Worm (Caenorhabditis elegans) whole organism, L2 larva: ENCODE measurements around the gene F32D8.8.

ENCODE experiments used
- C34F6.9 ChIP-seq: fragments of 150-350 bp; optimal IDR thresholded peaks from 2 replicates; lab custom pipeline; 2014; ENCODE audit warnings: missing biosample characterization, missing genetic modification characterization
- F13H6.1 ChIP-seq: sonication (generic microtip); optimal IDR thresholded peaks from 2 replicates; lab custom pipeline; 2016; ENCODE audit warnings: missing genetic modification characterization, missing compliant biosample characterization
- R02D3.7 ChIP-seq: fragments of 150-350 bp; optimal IDR thresholded peaks from 2 replicates; lab custom pipeline; 2014; ENCODE audit warnings: missing biosample characterization, missing genetic modification characterization
- Y55F3AM.14 ChIP-seq: fragments of 200-800 bp; sonication (Bioruptor generic); optimal IDR thresholded peaks from 2 replicates; lab custom pipeline; 2018; ENCODE audit warnings: mild to moderate bottlenecking, missing genetic modification characterization, missing compliant biosample characterization
- ZK546.5 ChIP-seq: sonication (generic microtip); optimal IDR thresholded peaks from 2 replicates; lab custom pipeline; 2017; ENCODE audit warnings: missing biosample characterization, missing genetic modification characterization
- alr-1 ChIP-seq: fragments of 150-350 bp; optimal IDR thresholded peaks from 2 replicates; lab custom pipeline; 2014; ENCODE audit warnings: missing biosample characterization, missing genetic modification characterization
- aly-2 ChIP-seq: fragments of 150-350 bp; optimal IDR thresholded peaks from 2 replicates; lab custom pipeline; 2014; ENCODE audit warnings: missing biosample characterization, missing genetic modification characterization
- blmp-1 ChIP-seq: sonication (generic microtip); optimal IDR thresholded peaks from 2 replicates; lab custom pipeline; 2017; ENCODE audit warnings: missing genetic modification characterization, mild to moderate bottlenecking, missing compliant biosample characterization, antibody characterized with exemption, moderate library complexity; ENCODE audit not compliant: insufficient read depth
- ceh-16 ChIP-seq: fragments of 150-350 bp; optimal IDR thresholded peaks from 2 replicates; lab custom pipeline; 2014; ENCODE audit warnings: missing biosample characterization, missing genetic modification characterization
- ceh-82 ChIP-seq: fragments of 150-350 bp; optimal IDR thresholded peaks from 2 replicates; lab custom pipeline; 2014; ENCODE audit warnings: missing biosample characterization, missing genetic modification characterization
- crh-2 ChIP-seq: sonication (generic microtip); optimal IDR thresholded peaks from 2 replicates; lab custom pipeline; 2017; ENCODE audit warnings: missing biosample characterization, missing genetic modification characterization
- dmd-4 ChIP-seq: sonication (generic microtip); optimal IDR thresholded peaks from 2 replicates; lab custom pipeline; 2017; ENCODE audit warnings: missing biosample characterization, missing genetic modification characterization
- egl-27 ChIP-seq: sonication (generic microtip); optimal IDR thresholded peaks from 3 replicates; lab custom pipeline; 2017; ENCODE audit warnings: missing biosample characterization, missing genetic modification reagents, missing genetic modification characterization
- elt-1 ChIP-seq: fragments of 150-350 bp; optimal IDR thresholded peaks from 2 replicates; lab custom pipeline; 2014; ENCODE audit warnings: missing biosample characterization, missing genetic modification characterization
- elt-3 ChIP-seq: sonication (generic microtip); optimal IDR thresholded peaks from 2 replicates; lab custom pipeline; 2017; ENCODE audit warnings: missing biosample characterization, missing genetic modification characterization
- fos-1 ChIP-seq: fragments of 150-350 bp; optimal IDR thresholded peaks from 2 replicates; lab custom pipeline; 2014; ENCODE audit warnings: missing biosample characterization, missing genetic modification characterization
- gmeb-1 ChIP-seq: fragments of 150-350 bp; optimal IDR thresholded peaks from 2 replicates; lab custom pipeline; 2014; ENCODE audit warnings: missing biosample characterization, missing genetic modification characterization
- lin-11 ChIP-seq: fragments of 150-350 bp; sonication (generic microtip); optimal IDR thresholded peaks from 2 replicates; lab custom pipeline; 2014; ENCODE audit warnings: missing biosample characterization, missing genetic modification characterization, inconsistent platforms, mixed read lengths
- lin-13 ChIP-seq: fragments of 150-350 bp; optimal IDR thresholded peaks from 2 replicates; lab custom pipeline; 2014; ENCODE audit warnings: missing biosample characterization, missing genetic modification reagents, missing genetic modification characterization
- lin-39 ChIP-seq: fragments of 150-350 bp; optimal IDR thresholded peaks from 2 replicates; lab custom pipeline; 2014; ENCODE audit warnings: missing biosample characterization, missing genetic modification reagents, missing genetic modification characterization
- lsy-2 ChIP-seq, 2 experiments: fragments of 150-350 bp in 1 of 2; sonication (generic microtip) in 1 of 2; optimal IDR thresholded peaks; 2 replicates each; lab custom pipeline; 2014 to 2017; ENCODE audit warnings: missing biosample characterization in 2 of 2, missing genetic modification characterization in 2 of 2
- mab-5 ChIP-seq: fragments of 150-350 bp; optimal IDR thresholded peaks from 2 replicates; lab custom pipeline; 2014; ENCODE audit warnings: missing biosample characterization, missing genetic modification characterization
- mbf-1 ChIP-seq: sonication (generic microtip); optimal IDR thresholded peaks from 2 replicates; lab custom pipeline; 2017; ENCODE audit warnings: missing biosample characterization, missing genetic modification characterization
- mdl-1 ChIP-seq, 2 experiments: fragments of 150-350 bp in 1 of 2; sonication (generic microtip) in 1 of 2; optimal IDR thresholded peaks; 2 replicates each; lab custom pipeline; 2017; ENCODE audit warnings: missing biosample characterization in 2 of 2, missing genetic modification characterization in 2 of 2
- nhr-10 ChIP-seq: sonication (generic microtip); optimal IDR thresholded peaks from 2 replicates; lab custom pipeline; 2017; ENCODE audit warnings: missing biosample characterization, missing genetic modification characterization
- nhr-11 ChIP-seq: fragments of 150-350 bp; optimal IDR thresholded peaks from 2 replicates; lab custom pipeline; 2014; ENCODE audit warnings: missing biosample characterization, missing genetic modification characterization
- nhr-12 ChIP-seq: fragments of 150-350 bp; optimal IDR thresholded peaks from 2 replicates; lab custom pipeline; 2014; ENCODE audit warnings: missing biosample characterization, missing genetic modification characterization
- nhr-129 ChIP-seq: fragments of 150-350 bp; optimal IDR thresholded peaks from 2 replicates; lab custom pipeline; 2014; ENCODE audit warnings: missing biosample characterization, missing genetic modification characterization
- nhr-21 ChIP-seq: fragments of 150-350 bp; optimal IDR thresholded peaks from 2 replicates; lab custom pipeline; 2014; ENCODE audit warnings: missing biosample characterization, missing genetic modification characterization
- nhr-23 ChIP-seq: fragments of 150-350 bp; optimal IDR thresholded peaks from 2 replicates; lab custom pipeline; 2014; ENCODE audit warnings: missing biosample characterization, missing genetic modification reagents, missing genetic modification characterization
- nhr-237 ChIP-seq: fragments of 150-350 bp; optimal IDR thresholded peaks from 2 replicates; lab custom pipeline; 2014; ENCODE audit warnings: missing biosample characterization, missing genetic modification characterization
- nhr-25 ChIP-seq: fragments of 150-350 bp; sonication (generic microtip); optimal IDR thresholded peaks from 3 replicates; lab custom pipeline; 2014; ENCODE audit warnings: missing biosample characterization, missing genetic modification characterization
- nhr-6 ChIP-seq: fragments of 150-350 bp; optimal IDR thresholded peaks from 2 replicates; lab custom pipeline; 2014; ENCODE audit warnings: missing biosample characterization, missing genetic modification characterization
- nhr-77 ChIP-seq: fragments of 150-350 bp; optimal IDR thresholded peaks from 2 replicates; lab custom pipeline; 2014; ENCODE audit warnings: missing biosample characterization, missing genetic modification characterization
- peb-1 ChIP-seq: fragments of 150-350 bp; optimal IDR thresholded peaks from 2 replicates; lab custom pipeline; 2014; ENCODE audit warnings: missing biosample characterization, missing genetic modification characterization
- sem-4 ChIP-seq: fragments of 150-350 bp; optimal IDR thresholded peaks from 2 replicates; lab custom pipeline; 2014; ENCODE audit warnings: missing biosample characterization, missing genetic modification reagents, missing genetic modification characterization
- skn-1 ChIP-seq: sonication (generic microtip); optimal IDR thresholded peaks from 2 replicates; lab custom pipeline; 2017; ENCODE audit warnings: missing biosample characterization, missing genetic modification characterization
- sma-3 ChIP-seq: sonication (generic microtip); optimal IDR thresholded peaks from 2 replicates; lab custom pipeline; 2016; ENCODE audit warnings: missing genetic modification reagents, missing genetic modification characterization, missing compliant biosample characterization
- sma-9 ChIP-seq, 2 experiments: fragments of 150-350 bp in 1 of 2; sonication (generic microtip) in 1 of 2; optimal IDR thresholded peaks; 2 replicates each; lab custom pipeline; 2014 to 2016; ENCODE audit warnings: missing genetic modification characterization in 2 of 2, mild to moderate bottlenecking in 1 of 2, missing biosample characterization in 1 of 2, missing compliant biosample characterization in 1 of 2, missing genetic modification reagents in 1 of 2, moderate library complexity in 1 of 2
- snpc-4 ChIP-seq: fragments of 150-350 bp; optimal IDR thresholded peaks from 2 replicates; lab custom pipeline; 2014; ENCODE audit warnings: missing biosample characterization, missing genetic modification characterization
- unc-39 ChIP-seq: fragments of 150-350 bp; optimal IDR thresholded peaks from 2 replicates; lab custom pipeline; 2014; ENCODE audit warnings: missing biosample characterization, missing genetic modification characterization
- unc-55 ChIP-seq: fragments of 150-350 bp; sonication (generic microtip); optimal IDR thresholded peaks from 3 replicates; lab custom pipeline; 2014; ENCODE audit warnings: missing biosample characterization, missing genetic modification reagents, missing genetic modification characterization
- unc-62 ChIP-seq: fragments of 150-350 bp; optimal IDR thresholded peaks from 2 replicates; lab custom pipeline; 2014; ENCODE audit warnings: missing biosample characterization, missing genetic modification reagents, missing genetic modification characterization
- zag-1 ChIP-seq: fragments of 150-350 bp; optimal IDR thresholded peaks from 2 replicates; lab custom pipeline; 2014; ENCODE audit warnings: missing biosample characterization, missing genetic modification characterization
- ztf-1 ChIP-seq: fragments of 200-800 bp; sonication (Bioruptor generic); conservative IDR thresholded peaks from 2 replicates; pipeline ENCODE4 v1.3.6; 2022; ENCODE audit warnings: missing genetic modification characterization, missing compliant biosample characterization
- ztf-11 ChIP-seq: sonication (generic microtip); optimal IDR thresholded peaks from 2 replicates; lab custom pipeline; 2017; ENCODE audit warnings: missing biosample characterization, missing genetic modification characterization
- ztf-4 ChIP-seq: fragments of 150-350 bp; optimal IDR thresholded peaks from 2 replicates; lab custom pipeline; 2014; ENCODE audit warnings: missing biosample characterization, missing genetic modification characterization

F32D8.8 gene

ce11 chrV:10894601-10895000 is 8.0 kb downstream of the F32D8.8 start, which contains the start of the genes F32D8.14 and F32D8.5:
Gene F32D8.14, minus strand, starts transcription at chrV:10894788.
Gene F32D8.5, plus strand, starts transcription at chrV:10894800.
- TF ChIP-seq snpc-4 (tag; lab: Kevin White, UChicago) (peak; percentile 75), gmeb-1 (peak; percentile 81), F13H6.1 (tag; lab: Kevin White, UChicago) (peak; percentile 85), egl-27 (peak; percentile 2), sma-9 (GFP tag; optimal IDR thresholded peaks at IDR 0.05; lab: Kevin White, UChicago) (peak; percentile 93), sma-9 (tag; optimal IDR thresholded peaks at IDR 0.05; lab: Kevin White, UChicago) (no peak), ztf-1 (no peak), lin-11 (tag; lab: Kevin White, UChicago) (peak; percentile 56), sma-3 (GFP tag; lab: Kevin White, UChicago) (peak; percentile 84), nhr-23 (tag; lab: Kevin White, UChicago) (no peak), ceh-16 (no peak), nhr-237 (tag; lab: Kevin White, UChicago) (no peak), ZK546.5 (tag; lab: Kevin White, UChicago) (peak; percentile 73), C34F6.9 (tag; lab: Kevin White, UChicago) (peak; percentile 93), mab-5 (tag; lab: Kevin White, UChicago) (peak; percentile 23), mbf-1 (no peak), fos-1 (peak; percentile 59), nhr-129 (tag; lab: Kevin White, UChicago) (peak; percentile 81), sem-4 (tag; lab: Kevin White, UChicago) (peak; percentile 74), nhr-11 (tag; lab: Kevin White, UChicago) (no peak), unc-39 (no peak), unc-55 (GFP tag; lab: Kevin White, UChicago) (peak; percentile 88), lin-13 (GFP tag; lab: Kevin White, UChicago) (peak; percentile 85), crh-2 (tag; lab: Kevin White, UChicago) (peak; percentile 94), R02D3.7 (no peak), ztf-4 (peak; percentile 60), ceh-82 (tag; lab: Kevin White, UChicago) (peak; percentile 29), nhr-25 (tag; lab: Kevin White, UChicago) (peak; percentile 76), unc-62 (GFP tag; lab: Kevin White, UChicago) (no peak), alr-1 (tag; lab: Kevin White, UChicago) (no peak), peb-1 (tag; lab: Kevin White, UChicago) (no peak), aly-2 (tag; lab: Kevin White, UChicago) (no peak), blmp-1 (peak; percentile 70), skn-1 (tag; lab: Kevin White, UChicago) (no peak), elt-1 (tag; lab: Kevin White, UChicago) (no peak), nhr-21 (peak; percentile 69), nhr-6 (tag; lab: Kevin White, UChicago) (peak; percentile 84), nhr-77 (tag; lab: Kevin White, UChicago) (no peak), lsy-2 (tag; optimal IDR thresholded peaks at IDR 0.05; lab: Kevin White, UChicago) (peak; percentile 56 to 89), lin-39 (tag; lab: Kevin White, UChicago) (no peak)

DNA sequence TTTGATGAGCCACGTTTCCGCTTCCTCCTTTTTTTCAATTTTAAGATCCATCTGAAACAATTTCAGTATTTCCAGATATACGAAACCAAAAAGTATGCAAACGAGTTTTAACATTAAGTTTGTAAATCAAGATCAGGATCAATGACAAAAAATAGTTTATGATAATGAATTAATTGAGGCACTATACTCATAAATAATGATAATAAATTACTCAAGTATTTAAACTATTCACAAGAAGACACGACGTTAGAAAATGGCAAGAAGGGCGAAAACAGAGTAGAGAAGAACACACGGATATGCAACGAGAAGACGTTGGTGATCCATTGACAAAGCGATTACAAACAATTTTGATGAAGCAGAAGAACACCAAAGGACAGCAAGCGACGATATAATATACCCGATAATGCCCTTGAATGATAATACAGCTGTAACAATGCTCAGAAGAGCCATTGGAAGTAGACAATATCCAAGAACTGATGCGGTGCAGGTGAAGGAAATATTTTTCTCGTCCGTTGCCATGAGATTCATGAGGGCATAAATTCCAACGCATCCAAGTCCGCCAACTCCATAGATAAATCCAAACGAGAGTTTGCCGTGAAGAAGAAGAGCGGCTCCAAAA is 9.0 kb downstream of the F32D8.8 start, which contains the start of gene F32D8.4:
Gene F32D8.4, minus strand, starts transcription at position 51 of the 619 bp plus-strand sequence.
- no peak for TF ChIP-seq nhr-11 (tag; lab: Kevin White, UChicago)

- TF ChIP-seq mab-5 (tag; lab: Kevin White, UChicago) (no peak), snpc-4 (tag; lab: Kevin White, UChicago) (no peak), mdl-1 (tag; optimal IDR thresholded peaks at IDR 0.05; lab: Kevin White, UChicago) (no peak), lin-13 (GFP tag; lab: Kevin White, UChicago) (no peak), gmeb-1 (peak; percentile 51), ztf-1 (no peak), ceh-82 (tag; lab: Kevin White, UChicago) (no peak), lin-39 (tag; lab: Kevin White, UChicago) (no peak), zag-1 (tag; lab: Kevin White, UChicago) (no peak), nhr-129 (tag; lab: Kevin White, UChicago) (peak; percentile 73), skn-1 (tag; lab: Kevin White, UChicago) (no peak), nhr-12 (no peak), nhr-25 (tag; lab: Kevin White, UChicago) (peak; percentile 42), nhr-10 (tag; lab: Kevin White, UChicago) (no peak), elt-3 (tag; lab: Kevin White, UChicago) (no peak), lin-11 (tag; lab: Kevin White, UChicago) (no peak), nhr-6 (tag; lab: Kevin White, UChicago) (no peak), mbf-1 (no peak), nhr-21 (peak; percentile 64), elt-1 (tag; lab: Kevin White, UChicago) (no peak), alr-1 (tag; lab: Kevin White, UChicago) (no peak), ztf-11 (tag; lab: Kevin White, UChicago) (no peak), Y55F3AM.14 (GFP tag; lab: Kevin White, UChicago) (no peak), unc-62 (GFP tag; lab: Kevin White, UChicago) (no peak), sem-4 (tag; lab: Kevin White, UChicago) (no peak), dmd-4 (no peak), crh-2 (tag; lab: Kevin White, UChicago) (peak; percentile 34), ceh-16 (no peak), nhr-77 (tag; lab: Kevin White, UChicago) (no peak), peb-1 (tag; lab: Kevin White, UChicago) (no peak)
Measured at ce11 chrV:10890980-10891379, 11.6 kb downstream of the F32D8.8 start, which contains the start of gene F32D8.12. Gene F32D8.12, minus strand, starts transcription at chrV:10891027.
